Worm (Caenorhabditis elegans) whole organism, L3 larva: Measurements from ENCODE around the gene Y4C6A.3.
"Not testable (repeated sequence)": the region's sequence is repeated elsewhere in the genome, so short reads cannot be mapped to it uniquely, and the experiment has no call there.

Experiments used
- ZK546.5 ChIP-seq: sonication (generic microtip); optimal IDR thresholded peaks from 2 replicates; lab custom pipeline; 2017; ENCODE audit warnings: missing biosample characterization, missing genetic modification characterization
- aly-2 ChIP-seq: fragments of 150-350 bp; optimal IDR thresholded peaks from 2 replicates; lab custom pipeline; 2014; ENCODE audit warnings: missing biosample characterization, missing genetic modification characterization
- ama-1 ChIP-seq: fragments of 150-350 bp; optimal IDR thresholded peaks from 2 replicates; lab custom pipeline; 2018
- ceh-16 ChIP-seq: sonication (generic microtip); optimal IDR thresholded peaks from 2 replicates; lab custom pipeline; 2017; ENCODE audit warnings: missing biosample characterization, missing genetic modification characterization
- ceh-28 ChIP-seq: fragments of 150-350 bp; optimal IDR thresholded peaks from 2 replicates; lab custom pipeline; 2014; ENCODE audit warnings: missing biosample characterization, missing genetic modification reagents, missing genetic modification characterization
- ceh-82 ChIP-seq: fragments of 150-350 bp; optimal IDR thresholded peaks from 2 replicates; lab custom pipeline; 2014; ENCODE audit warnings: missing biosample characterization, missing genetic modification characterization
- ceh-9 ChIP-seq: sonication (generic microtip); optimal IDR thresholded peaks from 2 replicates; lab custom pipeline; 2018; ENCODE audit warnings: missing biosample characterization, missing genetic modification characterization
- egl-27 ChIP-seq: sonication (generic microtip); optimal IDR thresholded peaks from 4 replicates; lab custom pipeline; 2017; ENCODE audit warnings: missing biosample characterization, missing genetic modification reagents, missing genetic modification characterization
- egl-5 ChIP-seq: fragments of 150-350 bp; optimal IDR thresholded peaks from 2 replicates; lab custom pipeline; 2017; ENCODE audit warnings: missing biosample characterization, missing genetic modification reagents, missing genetic modification characterization, inconsistent platforms
- elt-1 ChIP-seq: fragments of 150-350 bp; optimal IDR thresholded peaks from 2 replicates; lab custom pipeline; 2014; ENCODE audit warnings: missing biosample characterization, missing genetic modification characterization
- elt-2 ChIP-seq: sonication (generic microtip); optimal IDR thresholded peaks from 2 replicates; lab custom pipeline; 2016; ENCODE audit warnings: missing genetic modification reagents, mild to moderate bottlenecking, missing genetic modification characterization, missing compliant biosample characterization
- eor-1 ChIP-seq, 2 experiments: fragments of 150-350 bp; optimal IDR thresholded peaks; 2 replicates each; lab custom pipeline; 2014 to 2018; ENCODE audit warnings: missing biosample characterization in 2 of 2, missing genetic modification characterization in 2 of 2
- fos-1 ChIP-seq: fragments of 150-350 bp; optimal IDR thresholded peaks from 2 replicates; lab custom pipeline; 2014; ENCODE audit warnings: missing biosample characterization, missing genetic modification characterization
- hmg-11 ChIP-seq: sonication (generic microtip); optimal IDR thresholded peaks from 2 replicates; lab custom pipeline; 2016; ENCODE audit warnings: missing genetic modification characterization, missing compliant biosample characterization
- jun-1 ChIP-seq: fragments of 150-350 bp; optimal IDR thresholded peaks from 2 replicates; lab custom pipeline; 2014; ENCODE audit warnings: missing biosample characterization, missing genetic modification reagents, missing genetic modification characterization
- lin-15B ChIP-seq: fragments of 150-350 bp; optimal IDR thresholded peaks from 2 replicates; lab custom pipeline; 2014; ENCODE audit warnings: missing biosample characterization, missing genetic modification characterization
- lin-39 ChIP-seq: fragments of 150-350 bp; optimal IDR thresholded peaks from 2 replicates; lab custom pipeline; 2018; ENCODE audit warnings: missing biosample characterization, missing genetic modification reagents, missing genetic modification characterization
- lsy-12 ChIP-seq: sonication (generic microtip); optimal IDR thresholded peaks from 2 replicates; lab custom pipeline; 2016; ENCODE audit warnings: mild to moderate bottlenecking, missing genetic modification characterization, missing compliant biosample characterization
- mdl-1 ChIP-seq: fragments of 150-350 bp; optimal IDR thresholded peaks from 2 replicates; lab custom pipeline; 2014; ENCODE audit warnings: missing biosample characterization, missing genetic modification characterization
- mml-1 ChIP-seq: fragments of 150-350 bp; sonication (generic microtip); optimal IDR thresholded peaks from 3 replicates; lab custom pipeline; 2014; ENCODE audit warnings: missing biosample characterization, missing genetic modification characterization
- nfya-1 ChIP-seq: sonication (generic microtip); optimal IDR thresholded peaks from 2 replicates; lab custom pipeline; 2017; ENCODE audit warnings: missing genetic modification characterization, mild to moderate bottlenecking, missing compliant biosample characterization, antibody characterized with exemption, moderate library complexity; ENCODE audit not compliant: insufficient read depth
- nhr-11 ChIP-seq: fragments of 150-350 bp; optimal IDR thresholded peaks from 2 replicates; lab custom pipeline; 2014; ENCODE audit warnings: missing biosample characterization, missing genetic modification characterization
- nhr-23 ChIP-seq: fragments of 150-350 bp; optimal IDR thresholded peaks from 2 replicates; lab custom pipeline; 2014; ENCODE audit warnings: missing biosample characterization, missing genetic modification reagents, missing genetic modification characterization
- nhr-237 ChIP-seq: fragments of 150-350 bp; optimal IDR thresholded peaks from 2 replicates; lab custom pipeline; 2014; ENCODE audit warnings: missing biosample characterization, missing genetic modification characterization
- nhr-25 ChIP-seq: sonication (generic microtip); optimal IDR thresholded peaks from 2 replicates; lab custom pipeline; 2017; ENCODE audit warnings: missing biosample characterization, missing genetic modification characterization
- nhr-28 ChIP-seq: fragments of 150-350 bp; optimal IDR thresholded peaks from 2 replicates; lab custom pipeline; 2014; ENCODE audit warnings: missing biosample characterization, missing genetic modification characterization
- nhr-43 ChIP-seq: sonication (generic microtip); optimal IDR thresholded peaks from 2 replicates; lab custom pipeline; 2016; ENCODE audit warnings: mild to moderate bottlenecking, missing genetic modification characterization, missing compliant biosample characterization; ENCODE audit not compliant: poor library complexity, severe bottlenecking
- nhr-67 ChIP-seq: fragments of 150-350 bp; optimal IDR thresholded peaks from 2 replicates; lab custom pipeline; 2014; ENCODE audit warnings: missing biosample characterization, missing genetic modification characterization
- nhr-76 ChIP-seq: fragments of 150-350 bp; sonication (generic microtip); optimal IDR thresholded peaks from 5 replicates; lab custom pipeline; 2014; ENCODE audit warnings: missing biosample characterization, missing genetic modification characterization
- nhr-77 ChIP-seq: fragments of 150-350 bp; optimal IDR thresholded peaks from 2 replicates; lab custom pipeline; 2014; ENCODE audit warnings: missing biosample characterization, missing genetic modification characterization
- pha-4 ChIP-seq: fragments of 150-350 bp; optimal IDR thresholded peaks from 2 replicates; lab custom pipeline; 2014; ENCODE audit warnings: missing biosample characterization, missing genetic modification reagents, missing genetic modification characterization
- pqm-1 ChIP-seq: fragments of 150-350 bp; optimal IDR thresholded peaks from 2 replicates; lab custom pipeline; 2017; ENCODE audit warnings: missing biosample characterization, missing genetic modification characterization, inconsistent platforms
- sea-2 ChIP-seq: fragments of 150-350 bp; sonication (generic microtip); optimal IDR thresholded peaks from 4 replicates; lab custom pipeline; 2014; ENCODE audit warnings: missing biosample characterization, missing genetic modification reagents, missing genetic modification characterization
- skn-1 ChIP-seq: fragments of 150-350 bp; optimal IDR thresholded peaks from 2 replicates; lab custom pipeline; 2014; ENCODE audit warnings: missing biosample characterization, missing genetic modification characterization
- unc-62 ChIP-seq: fragments of 150-350 bp; sonication (generic microtip); optimal IDR thresholded peaks from 4 replicates; lab custom pipeline; 2014; ENCODE audit warnings: missing biosample characterization, missing genetic modification reagents, missing genetic modification characterization
- zag-1 ChIP-seq: fragments of 150-350 bp; optimal IDR thresholded peaks from 2 replicates; lab custom pipeline; 2014; ENCODE audit warnings: missing biosample characterization, missing genetic modification characterization
- ztf-4 ChIP-seq: fragments of 150-350 bp; optimal IDR thresholded peaks from 2 replicates; lab custom pipeline; 2014; ENCODE audit warnings: missing biosample characterization, missing genetic modification characterization

The Y4C6A.3 gene

ce11 chrIV:5493135-5493534 is 37.2 kb upstream of the Y4C6A.3 start:
- TF ChIP-seq elt-1 (tag; lab: Kevin White, UChicago) (no peak), skn-1 (tag; lab: Kevin White, UChicago) (no peak), ceh-16 (no peak), pha-4 (tag; lab: Kevin White, UChicago) (no peak), lsy-12 (no peak), nhr-23 (tag; lab: Kevin White, UChicago) (no peak), mml-1 (tag; lab: Kevin White, UChicago) (no peak), nhr-43 (no peak), sea-2 (GFP tag; lab: Kevin White, UChicago) (no peak), ceh-9 (tag; lab: Kevin White, UChicago) (no peak), jun-1 (no peak), nhr-11 (no peak), ztf-4 (no peak), unc-62 (GFP tag; lab: Kevin White, UChicago) (no peak)

- TF ChIP-seq ceh-82 (tag; lab: Kevin White, UChicago), result no peak
- no peak for TF ChIP-seq nhr-67 (tag; lab: Kevin White, UChicago)
- no peak for TF ChIP-seq fos-1 (tag; lab: Kevin White, UChicago)
- no peak for TF ChIP-seq aly-2
- no peak for TF ChIP-seq pqm-1 (tag; lab: Kevin White, UChicago)
- TF ChIP-seq nhr-77 (tag; lab: Kevin White, UChicago), result no peak
- no peak for TF ChIP-seq lin-15B (tag; lab: Kevin White, UChicago)
- no peak for TF ChIP-seq mml-1 (tag; lab: Kevin White, UChicago)
- TF ChIP-seq ztf-4, result no peak
- no peak for TF ChIP-seq nhr-237 (tag; lab: Kevin White, UChicago)
- no peak for TF ChIP-seq nfya-1
- no peak for TF ChIP-seq zag-1 (tag; lab: Kevin White, UChicago)
- TF ChIP-seq lin-39, result no peak
- no peak for TF ChIP-seq elt-2 (tag; lab: Kevin White, UChicago)
- no peak for TF ChIP-seq nhr-23 (tag; lab: Kevin White, UChicago)
- TF ChIP-seq mdl-1 (tag; lab: Kevin White, UChicago), result no peak
- TF ChIP-seq egl-5, result no peak
- no peak for TF ChIP-seq eor-1 (tag; optimal IDR thresholded peaks at IDR 0.05; lab: Kevin White, UChicago)
- TF ChIP-seq ceh-28 (tag; lab: Kevin White, UChicago), result no peak
- TF ChIP-seq ceh-16, result no peak
Measured at ce11 chrIV:5492196-5492595, 36.3 kb upstream of the Y4C6A.3 start.

- TF ChIP-seq pqm-1 (tag; lab: Kevin White, UChicago); eor-1 (tag; optimal IDR thresholded peaks at IDR 0.05; lab: Kevin White, UChicago); nfya-1: not testable (repeated sequence)
- TF ChIP-seq, all 47 proteins: peak for 0; not testable (repeated sequence) for 47
Measured at ce11 chrIV:5491054-5491453, 35.2 kb upstream of the Y4C6A.3 start, which contains the start of gene B0273.115. B0273.115 (minus strand) TSS chrIV:5491154.

ce11 chrIV:5486208-5486731 is 30.4 kb upstream of the Y4C6A.3 start, which contains the start of the genes snpc-3.1 and puf-7:
snpc-3.1 (minus strand) TSS chrIV:5486258.
puf-7 (plus strand) TSS chrIV:5486713.
- not testable (repeated sequence) for TF ChIP-seq ceh-9 (tag; lab: Kevin White, UChicago); ama-1 (lab: Kevin White, UChicago); nhr-76 (tag; lab: Kevin White, UChicago)

ce11 chrIV:5482723-5483122 is 26.8 kb upstream of the Y4C6A.3 start, which contains the start of gene T11F8.5:
T11F8.5 (plus strand) TSS chrIV:5483023.
- TF ChIP-seq lin-15B (tag; lab: Kevin White, UChicago), result no peak
- TF ChIP-seq ztf-4, result no peak
- no peak for TF ChIP-seq lin-39
- no peak for TF ChIP-seq hmg-11 (tag; lab: Kevin White, UChicago)
- no peak for TF ChIP-seq pha-4 (tag; lab: Kevin White, UChicago)
- no peak for TF ChIP-seq nhr-28
- TF ChIP-seq egl-27 (tag; lab: Kevin White, UChicago), result no peak
- no peak for TF ChIP-seq sea-2 (GFP tag; lab: Kevin White, UChicago)
- TF ChIP-seq nhr-25 (tag; lab: Kevin White, UChicago), result no peak
- no peak for TF ChIP-seq ZK546.5 (tag; lab: Kevin White, UChicago)
- TF ChIP-seq elt-1 (tag; lab: Kevin White, UChicago), result no peak
- no peak for TF ChIP-seq jun-1
